Worm (Caenorhabditis elegans) whole organism, early embryonic: ENCODE results near the gene Y37H2A.12.

ENCODE experiments used
- ama-1 ChIP-seq: fragments of 150-350 bp; optimal IDR thresholded peaks from 2 replicates; lab custom pipeline; 2014
- flt-1 ChIP-seq: fragments of 200-800 bp; sonication (Bioruptor generic); IDR thresholded peaks from 2 replicates; pipeline ENCODE4 v1.3.6; 2022; ENCODE audit warnings: missing genetic modification characterization, missing compliant biosample characterization
- tra-4 ChIP-seq: sonication (generic microtip); optimal IDR thresholded peaks from 2 replicates; lab custom pipeline; 2017; ENCODE audit warnings: missing genetic modification characterization, missing compliant biosample characterization

DNA sequence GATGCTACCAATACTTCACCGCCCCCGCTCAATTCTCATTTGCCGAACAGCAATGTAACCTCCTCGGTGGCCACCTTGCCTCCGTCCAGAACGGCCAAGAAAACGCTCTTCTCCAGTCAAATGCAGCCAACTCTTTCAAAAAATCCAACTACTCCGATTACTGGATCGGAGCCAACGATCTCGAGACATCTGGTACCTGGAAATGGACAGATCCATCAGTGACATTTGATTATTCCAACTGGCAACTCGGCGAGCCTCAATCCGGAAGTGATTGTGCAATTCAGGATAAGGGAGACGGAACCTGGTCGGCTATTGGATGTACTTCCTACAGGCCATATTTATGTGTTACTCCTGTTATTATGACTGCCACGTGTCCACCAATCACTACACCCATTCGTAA is 27.2 kb upstream of the Y37H2A.12 start:
- TF ChIP-seq tra-4 (tag; lab: Kevin White, UChicago) (no peak), ama-1 (lab: Kevin White, UChicago) (no peak), flt-1 (GFP tag; lab: Robert Waterston, UW) (no peak)
